Worm (Caenorhabditis elegans) whole organism, L1 larva: ENCODE data around the gene msa-1.

Source experiments
- ama-1 ChIP-seq: fragments of 150-350 bp; optimal IDR thresholded peaks from 2 replicates; lab custom pipeline; 2014
- jun-1 ChIP-seq: fragments of 150-350 bp; optimal IDR thresholded peaks from 2 replicates; lab custom pipeline; 2014; ENCODE audit warnings: missing biosample characterization, missing genetic modification reagents, missing genetic modification characterization
- pqm-1 ChIP-seq: sonication (generic microtip); optimal IDR thresholded peaks from 3 replicates; lab custom pipeline; 2017; ENCODE audit warnings: missing biosample characterization, missing genetic modification characterization

- TF ChIP-seq pqm-1 (no peak), ama-1 (lab: Kevin White, UChicago) (no peak), jun-1 (no peak)
Measured at ce11 chrIV:9121545-9121944, 33.2 kb downstream of the msa-1 start.
